Worm (Caenorhabditis elegans) whole organism, late embryonic: ENCODE results near the gene ndub-6.

Source experiments
- C08G9.2 ChIP-seq: sonication (generic microtip); optimal IDR thresholded peaks from 2 replicates; lab custom pipeline; 2016; ENCODE audit warnings: mild to moderate bottlenecking, missing genetic modification characterization, moderate library complexity, missing compliant biosample characterization
- T23F11.4 ChIP-seq: fragments of 200-800 bp; sonication (Bioruptor generic); optimal IDR thresholded peaks from 2 replicates; lab custom pipeline; 2018; ENCODE audit warnings: mild to moderate bottlenecking, missing genetic modification characterization, missing compliant biosample characterization
- ceh-2 ChIP-seq: sonication (generic microtip); optimal IDR thresholded peaks from 2 replicates; lab custom pipeline; 2016; ENCODE audit warnings: missing genotype, missing genetic modification characterization, missing compliant biosample characterization
- dmd-4 ChIP-seq: sonication (generic microtip); optimal IDR thresholded peaks from 2 replicates; lab custom pipeline; 2016; ENCODE audit warnings: borderline replicate concordance, missing genetic modification characterization, missing compliant biosample characterization
- fkh-10 ChIP-seq: fragments of 150-350 bp; optimal IDR thresholded peaks from 2 replicates; lab custom pipeline; 2014; ENCODE audit warnings: missing biosample characterization, missing genetic modification reagents, missing genetic modification characterization
- lin-11 ChIP-seq: fragments of 200-800 bp; sonication (Bioruptor generic); optimal IDR thresholded peaks from 2 replicates; lab custom pipeline; 2018; ENCODE audit warnings: mild to moderate bottlenecking, missing genetic modification characterization, missing compliant biosample characterization
- pha-4 ChIP-seq: fragments of 150-350 bp; optimal IDR thresholded peaks from 2 replicates; lab custom pipeline; 2018; ENCODE audit warnings: missing biosample characterization, missing genetic modification reagents, missing genetic modification characterization
- pqm-1 ChIP-seq: sonication (generic microtip); optimal IDR thresholded peaks from 2 replicates; lab custom pipeline; 2016; ENCODE audit warnings: missing genetic modification characterization, missing compliant biosample characterization
- pros-1 ChIP-seq: fragments of 150-350 bp; optimal IDR thresholded peaks from 2 replicates; lab custom pipeline; 2014; ENCODE audit warnings: missing biosample characterization, missing genetic modification reagents, missing genetic modification characterization
- sox-4 ChIP-seq: sonication (generic microtip); optimal IDR thresholded peaks from 2 replicates; lab custom pipeline; 2017; ENCODE audit warnings: mild to moderate bottlenecking, missing genetic modification characterization, inconsistent platforms, missing compliant biosample characterization
- unc-86 ChIP-seq: sonication (generic microtip); optimal IDR thresholded peaks from 2 replicates; lab custom pipeline; 2016; ENCODE audit warnings: missing genetic modification characterization, missing compliant biosample characterization
- zip-5 ChIP-seq: sonication (generic microtip); optimal IDR thresholded peaks from 2 replicates; lab custom pipeline; 2016; ENCODE audit warnings: missing genetic modification characterization, missing compliant biosample characterization

ce11 chrIV:11620909-11621308 is 31.3 kb upstream of the ndub-6 start, which contains the start of gene dsl-5:
- TF ChIP-seq unc-86 (tag; lab: Kevin White, UChicago) (no peak), fkh-10 (no peak), pha-4 (tag; lab: Kevin White, UChicago) (no peak), T23F11.4 (GFP tag; lab: Kevin White, UChicago) (no peak), pqm-1 (tag; lab: Kevin White, UChicago) (no peak), lin-11 (no peak), zip-5 (tag; lab: Kevin White, UChicago) (no peak), dmd-4 (tag; lab: Kevin White, UChicago) (no peak), C08G9.2 (tag; lab: Kevin White, UChicago) (no peak), ceh-2 (tag; lab: Kevin White, UChicago) (no peak), pros-1 (tag; lab: Kevin White, UChicago) (no peak), sox-4 (no peak)
